Fruit fly (Drosophila melanogaster) whole organism, embryonic: ENCODE measurements around the gene jus.

Experiments used
- Abd-B ChIP-seq: fragments of 200-800 bp; sonication (Bioruptor generic); optimal IDR thresholded peaks from 2 replicates; lab custom pipeline; 2018; ENCODE audit warnings: missing biosample characterization, mild to moderate bottlenecking, missing genetic modification characterization, moderate library complexity
- Aef1 ChIP-seq: fragments of 200-800 bp; sonication (Bioruptor generic); IDR thresholded peaks from 3 replicates; pipeline ENCODE4 v1.3.6; 2022; ENCODE audit warnings: missing biosample characterization, missing genetic modification characterization
- B-H1 ChIP-seq: fragments of 200-800 bp; sonication (Bioruptor generic); IDR thresholded peaks from 3 replicates; pipeline ENCODE4 v1.3.6; 2022; ENCODE audit warnings: missing biosample characterization, missing genetic modification characterization
- CG1024 ChIP-seq: fragments of 200-800 bp; sonication (Bioruptor generic); IDR thresholded peaks from 2 replicates; pipeline ENCODE4 v1.3.6; 2022; ENCODE audit warnings: missing biosample characterization, missing genetic modification characterization
- CG10366 ChIP-seq: fragments of 200-800 bp; sonication (Bioruptor generic); IDR thresholded peaks from 2 replicates; pipeline ENCODE4 v1.3.6; 2022; ENCODE audit warnings: missing biosample characterization, missing genetic modification characterization
- CG10431 ChIP-seq: fragments of 200-800 bp; sonication (Bioruptor generic); optimal IDR thresholded peaks from 3 replicates; lab custom pipeline; 2018; ENCODE audit warnings: missing biosample characterization, mild to moderate bottlenecking, missing genetic modification characterization
- CG10462 ChIP-seq: fragments of 200-800 bp; sonication (Bioruptor generic); optimal IDR thresholded peaks from 2 replicates; lab custom pipeline; 2016; ENCODE audit warnings: missing biosample characterization, missing genetic modification characterization
- CG12236 ChIP-seq: fragments of 200-800 bp; sonication (Bioruptor generic); optimal IDR thresholded peaks from 2 replicates; lab custom pipeline; 2016; ENCODE audit warnings: missing biosample characterization, missing genetic modification characterization
- CG12391 ChIP-seq: fragments of 200-800 bp; sonication (Bioruptor generic); optimal IDR thresholded peaks from 3 replicates; lab custom pipeline; 2018; ENCODE audit warnings: missing biosample characterization, mild to moderate bottlenecking, missing genetic modification characterization, moderate library complexity
- CG13123 ChIP-seq: fragments of 200-800 bp; sonication (Bioruptor generic); optimal IDR thresholded peaks from 2 replicates; lab custom pipeline; 2016; ENCODE audit warnings: missing biosample characterization, missing genetic modification characterization
- CG14050 ChIP-seq: fragments of 200-800 bp; sonication (Bioruptor generic); IDR thresholded peaks from 3 replicates; pipeline ENCODE4 v1.3.6; 2022; ENCODE audit warnings: missing biosample characterization, missing genetic modification characterization
- CG1529 ChIP-seq: fragments of 200-800 bp; sonication (Bioruptor generic); optimal IDR thresholded peaks from 3 replicates; lab custom pipeline; 2018; ENCODE audit warnings: missing biosample characterization, missing genetic modification characterization
- CG15601 ChIP-seq: fragments of 200-800 bp; sonication (Bioruptor generic); optimal IDR thresholded peaks from 3 replicates; lab custom pipeline; 2019; ENCODE audit warnings: missing biosample characterization, mild to moderate bottlenecking, missing genetic modification characterization, moderate library complexity
- CG34422 ChIP-seq: fragments of 200-800 bp; sonication (Bioruptor generic); IDR thresholded peaks from 3 replicates; pipeline ENCODE4 v1.3.6; 2022; ENCODE audit warnings: missing biosample characterization, missing genetic modification characterization
- CG4820 ChIP-seq: fragments of 200-800 bp; sonication (Bioruptor generic); optimal IDR thresholded peaks from 3 replicates; lab custom pipeline; 2016; ENCODE audit warnings: missing biosample characterization, missing genetic modification characterization
- CG7987 ChIP-seq: fragments of 200-800 bp; sonication (Bioruptor generic); optimal IDR thresholded peaks from 2 replicates; lab custom pipeline; 2018; ENCODE audit warnings: missing biosample characterization, mild to moderate bottlenecking, missing genetic modification characterization, moderate library complexity
- CG8388 ChIP-seq: fragments of 200-800 bp; sonication (Bioruptor generic); optimal IDR thresholded peaks from 2 replicates; lab custom pipeline; 2019; ENCODE audit warnings: missing biosample characterization, mild to moderate bottlenecking, missing genetic modification characterization, moderate library complexity
- CG8924 ChIP-seq: fragments of 200-800 bp; optimal IDR thresholded peaks from 3 replicates; lab custom pipeline; 2019; ENCODE audit warnings: missing biosample characterization, mild to moderate bottlenecking, missing genetic modification characterization, moderate library complexity
- CG9727 ChIP-seq: fragments of 200-800 bp; sonication (Bioruptor generic); optimal IDR thresholded peaks from 3 replicates; lab custom pipeline; 2017; ENCODE audit warnings: missing biosample characterization, mild to moderate bottlenecking, missing genetic modification characterization
- CrebB ChIP-seq: fragments of 200-800 bp; sonication (Bioruptor generic); optimal IDR thresholded peaks from 3 replicates; lab custom pipeline; 2018; ENCODE audit warnings: missing biosample characterization, mild to moderate bottlenecking, missing genetic modification characterization
- D ChIP-seq, 2 experiments: fragments of 200-800 bp in 1 of 2; fragments of >200 bp in 1 of 2; sonication (Bioruptor generic) in 1 of 2; optimal IDR thresholded peaks; 2 replicates in 1 of 2; 3 replicates in 1 of 2; lab custom pipeline; 2017; ENCODE audit warnings: mild to moderate bottlenecking in 1 of 2, missing biosample characterization in 1 of 2, missing genetic modification characterization in 1 of 2, missing genetic modification reagents in 1 of 2
- D19B ChIP-seq: fragments of 200-800 bp; sonication (Bioruptor generic); optimal IDR thresholded peaks from 2 replicates; lab custom pipeline; 2017; ENCODE audit warnings: missing biosample characterization, mild to moderate bottlenecking, missing genetic modification characterization
- Drgx ChIP-seq: fragments of 200-800 bp; sonication (Bioruptor generic); IDR thresholded peaks from 2 replicates; pipeline ENCODE4 v1.3.6; 2022; ENCODE audit warnings: missing biosample characterization, missing genetic modification characterization
- Fer3 ChIP-seq: fragments of 200-800 bp; sonication (Bioruptor generic); optimal IDR thresholded peaks from 2 replicates; lab custom pipeline; 2018; ENCODE audit warnings: missing biosample characterization, mild to moderate bottlenecking, missing genetic modification characterization, moderate library complexity
- Gug ChIP-seq: fragments of 200-800 bp; sonication (Bioruptor generic); IDR thresholded peaks from 4 replicates; pipeline ENCODE4 v1.3.6; 2022; ENCODE audit warnings: missing biosample characterization, missing genetic modification characterization
- MTF-1 ChIP-seq: fragments of 200-800 bp; sonication (Bioruptor generic); optimal IDR thresholded peaks from 2 replicates; lab custom pipeline; 2018; ENCODE audit warnings: missing biosample characterization, mild to moderate bottlenecking, missing genetic modification characterization, borderline replicate concordance
- Max ChIP-seq: fragments of 200-800 bp; sonication (Bioruptor generic); optimal IDR thresholded peaks from 2 replicates; lab custom pipeline; 2016; ENCODE audit warnings: missing biosample characterization, mild to moderate bottlenecking, missing genetic modification characterization
- Nf-YB ChIP-seq: fragments of 200-800 bp; sonication (Bioruptor generic); optimal IDR thresholded peaks from 3 replicates; lab custom pipeline; 2019; ENCODE audit warnings: missing biosample characterization, mild to moderate bottlenecking, missing genetic modification characterization, moderate library complexity
- NfI ChIP-seq: fragments of 200-800 bp; sonication (Bioruptor generic); optimal IDR thresholded peaks from 3 replicates; lab custom pipeline; 2018; ENCODE audit warnings: missing biosample characterization, mild to moderate bottlenecking, missing genetic modification characterization, moderate library complexity
- Oli ChIP-seq: fragments of 200-800 bp; sonication (Bioruptor generic); optimal IDR thresholded peaks from 2 replicates; lab custom pipeline; 2018; ENCODE audit warnings: missing biosample characterization, mild to moderate bottlenecking, missing genetic modification characterization, moderate library complexity
- TFAM ChIP-seq: fragments of 200-800 bp; sonication (Bioruptor generic); optimal IDR thresholded peaks from 2 replicates; lab custom pipeline; 2017; ENCODE audit warnings: missing biosample characterization, missing genetic modification characterization, inconsistent platforms
- Taf1 ChIP-seq: fragments of 200-800 bp; sonication (Bioruptor generic); IDR thresholded peaks from 2 replicates; pipeline ENCODE4 v1.3.6; 2022; ENCODE audit warnings: missing biosample characterization, missing genetic modification characterization
- Vsx1 ChIP-seq: fragments of 200-800 bp; sonication (Bioruptor generic); optimal IDR thresholded peaks from 2 replicates; lab custom pipeline; 2017; ENCODE audit warnings: missing biosample characterization, mild to moderate bottlenecking, missing genetic modification characterization, missing genetic modification reagents
- Xbp1 ChIP-seq: fragments of 200-800 bp; sonication (Bioruptor generic); optimal IDR thresholded peaks from 3 replicates; lab custom pipeline; 2016; ENCODE audit warnings: missing biosample characterization, mild to moderate bottlenecking, missing genetic modification characterization
- abd-A ChIP-seq: fragments of 200-800 bp; sonication (Bioruptor generic); optimal IDR thresholded peaks from 3 replicates; lab custom pipeline; 2019; ENCODE audit warnings: missing biosample characterization, mild to moderate bottlenecking, missing genetic modification characterization, moderate library complexity
- ara ChIP-seq: fragments of 200-800 bp; sonication (Bioruptor generic); IDR thresholded peaks from 2 replicates; pipeline ENCODE4 v1.3.6; 2022; ENCODE audit warnings: missing biosample characterization, missing genetic modification characterization
- cas ChIP-seq: fragments of 200-800 bp; sonication (Bioruptor generic); IDR thresholded peaks from 2 replicates; pipeline ENCODE4 v1.3.6; 2022; ENCODE audit warnings: missing biosample characterization, missing genetic modification characterization
- chinmo ChIP-seq: fragments of 200-800 bp; sonication (Bioruptor generic); IDR thresholded peaks from 4 replicates; pipeline ENCODE4 v1.3.6; 2022; ENCODE audit warnings: missing biosample characterization, missing genetic modification characterization; ENCODE audit not compliant: partially characterized antibody
- dysf ChIP-seq: fragments of 200-800 bp; sonication (Bioruptor generic); IDR thresholded peaks from 3 replicates; pipeline ENCODE4 v1.3.6; 2022; ENCODE audit warnings: missing biosample characterization, missing genetic modification characterization
- esg ChIP-seq: fragments of 200-800 bp; sonication (Bioruptor generic); conservative IDR thresholded peaks from 2 replicates; pipeline ENCODE4 v1.3.6; 2022; ENCODE audit warnings: missing biosample characterization, missing genetic modification characterization
- gem ChIP-seq: fragments of 200-800 bp; sonication (Bioruptor generic); optimal IDR thresholded peaks from 2 replicates; lab custom pipeline; 2019; ENCODE audit warnings: missing biosample characterization, mild to moderate bottlenecking, missing genetic modification characterization, moderate library complexity
- grn ChIP-seq: fragments of 200-800 bp; sonication (Bioruptor generic); optimal IDR thresholded peaks from 3 replicates; lab custom pipeline; 2017; ENCODE audit warnings: missing biosample characterization, missing genetic modification characterization
- ind ChIP-seq: fragments of 200-800 bp; sonication (Bioruptor generic); optimal IDR thresholded peaks from 3 replicates; lab custom pipeline; 2016; ENCODE audit warnings: missing biosample characterization, missing genetic modification characterization
- jumu ChIP-seq: fragments of 200-800 bp; sonication (Bioruptor generic); optimal IDR thresholded peaks from 3 replicates; lab custom pipeline; 2016; ENCODE audit warnings: missing biosample characterization, missing genetic modification characterization
- nmo ChIP-seq: fragments of 200-800 bp; sonication (Bioruptor generic); optimal IDR thresholded peaks from 2 replicates; lab custom pipeline; 2018; ENCODE audit warnings: missing biosample characterization, mild to moderate bottlenecking, missing genetic modification characterization, moderate library complexity
- nom ChIP-seq: fragments of 200-800 bp; sonication (Bioruptor generic); optimal IDR thresholded peaks from 2 replicates; lab custom pipeline; 2017; ENCODE audit warnings: missing biosample characterization, missing genetic modification characterization, mild to moderate bottlenecking, moderate library complexity, missing genetic modification reagents
- onecut ChIP-seq: fragments of 200-800 bp; sonication (Bioruptor generic); IDR thresholded peaks from 2 replicates; pipeline ENCODE4 v1.3.6; 2022; ENCODE audit warnings: missing biosample characterization, missing genetic modification characterization
- pho ChIP-seq: fragments of 200-800 bp; sonication (Bioruptor generic); optimal IDR thresholded peaks from 2 replicates; lab custom pipeline; 2016; ENCODE audit warnings: missing biosample characterization, missing genetic modification characterization
- zfh2 ChIP-seq: fragments of 200-800 bp; sonication (Bioruptor generic); optimal IDR thresholded peaks from 2 replicates; lab custom pipeline; 2016; ENCODE audit warnings: missing biosample characterization, missing genetic modification characterization

Gene jus

DNA sequence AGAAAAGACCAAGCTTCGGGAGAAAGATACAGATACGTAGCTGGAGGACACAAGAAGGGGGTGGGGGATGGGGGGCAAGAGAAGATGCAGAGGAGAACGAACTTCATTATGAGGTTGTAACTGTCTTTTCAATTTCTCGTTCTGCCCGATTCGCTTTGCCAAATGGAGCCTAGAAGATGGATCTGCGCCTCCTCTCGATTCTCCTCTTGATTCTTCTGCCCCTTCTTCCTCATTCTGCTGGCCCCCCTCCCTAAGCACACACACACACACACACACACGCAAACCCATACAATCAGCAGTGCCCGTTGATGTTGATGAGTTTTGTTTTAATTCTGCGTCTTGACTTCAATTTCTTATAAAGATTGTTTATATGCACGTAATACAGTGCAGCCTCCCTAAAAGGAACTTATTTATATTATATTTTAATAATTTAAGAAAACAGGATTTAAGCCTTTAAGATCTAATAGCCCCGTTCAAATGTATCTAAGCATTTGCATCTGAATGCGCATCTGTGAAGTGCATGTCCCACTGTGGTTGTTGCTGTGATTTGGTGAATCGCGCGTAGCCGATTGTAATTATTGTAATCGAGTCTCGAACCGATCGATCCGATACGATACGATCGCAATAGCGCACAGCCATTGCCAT, 12.3 kb upstream of the jus start:
- TF ChIP-seq Taf1 (GFP tag; lab: Robert Waterston, UW) (0 out of 2 replicates have a peak, but pooled peaks have one; percentile 14), Oli (tag; lab: Kevin White, UChicago) (peak; percentile 67), B-H1 (GFP tag; lab: Robert Waterston, UW) (peak; percentile 73), jumu (GFP tag; lab: Kevin White, UChicago) (no peak), CG8924 (tag; lab: Kevin White, UChicago) (peak; percentile 65), NfI (peak; percentile 73), zfh2 (no peak), abd-A (tag; lab: Kevin White, UChicago) (no peak), Fer3 (tag; lab: Kevin White, UChicago) (peak; percentile 70), CG14050 (GFP tag; lab: Robert Waterston, UW) (peak; percentile 69), Xbp1 (peak; percentile 65), CG1529 (GFP tag; lab: Kevin White, UChicago) (no peak), gem (tag; lab: Kevin White, UChicago) (peak; percentile 79), CG34422 (GFP tag; lab: Robert Waterston, UW) (peak; percentile 71), CrebB (tag; lab: Kevin White, UChicago) (no peak), D19B (GFP tag; lab: Kevin White, UChicago) (peak; percentile 30), Drgx (GFP tag; lab: Robert Waterston, UW) (peak; percentile 88), CG9727 (GFP tag; lab: Kevin White, UChicago) (peak; percentile 9), CG1024 (GFP tag; lab: Robert Waterston, UW) (peak; percentile 47; the same call in 1 of the 2 replicates), CG8388 (GFP tag; lab: Kevin White, UChicago) (peak; percentile 36), ind (GFP tag; lab: Kevin White, UChicago) (peak; percentile 70), nom (peak; percentile 82), CG12236 (GFP tag; lab: Kevin White, UChicago) (no peak), CG10462 (GFP tag; lab: Kevin White, UChicago) (no peak), Vsx1 (GFP tag; lab: Kevin White, UChicago) (peak; percentile 19), MTF-1 (GFP tag; lab: Kevin White, UChicago) (peak; percentile 42), cas (GFP tag; lab: Robert Waterston, UW) (no peak), Gug (GFP tag; lab: Robert Waterston, UW) (peak; percentile 72; the same call in 3 of the 4 replicates), grn (GFP tag; lab: Kevin White, UChicago) (peak; percentile 2), Aef1 (GFP tag; lab: Robert Waterston, UW) (peak; percentile 76), Nf-YB (GFP tag; lab: Kevin White, UChicago) (peak; percentile 0), TFAM (no peak), CG13123 (GFP tag; lab: Kevin White, UChicago) (no peak), CG7987 (peak; percentile 11), Abd-B (peak; percentile 75), D (optimal IDR thresholded peaks at IDR 0.05; lab: Kevin White, UChicago) (no peak), D (GFP tag; optimal IDR thresholded peaks at IDR 0.05; lab: Kevin White, UChicago) (peak; percentile 44), CG15601 (tag; lab: Kevin White, UChicago) (peak; percentile 35), nmo (GFP tag; lab: Kevin White, UChicago) (peak; percentile 64), pho (no peak), esg (GFP tag; lab: Robert Waterston, UW) (peak; percentile 79), dysf (GFP tag; lab: Robert Waterston, UW) (peak; percentile 83), Max (GFP tag; lab: Kevin White, UChicago) (peak; percentile 0), onecut (peak; percentile 76), CG4820 (peak; percentile 20), CG10431 (GFP tag; lab: Kevin White, UChicago) (peak; percentile 34), CG12391 (tag; lab: Kevin White, UChicago) (peak; percentile 50), ara (peak; percentile 69), chinmo (GFP tag; lab: Robert Waterston, UW) (no peak), CG10366 (peak; percentile 73)
